Worm (Caenorhabditis elegans) whole organism, mixed stage, embryonic: Measurements from ENCODE around the gene ula-1.

Experiments used
- cnd-1 ChIP-seq: fragments of 200-800 bp; sonication (Bioruptor generic); optimal IDR thresholded peaks from 2 replicates; lab custom pipeline; 2018; ENCODE audit warnings: mild to moderate bottlenecking, missing genetic modification characterization, missing compliant biosample characterization
- drap-1 ChIP-seq: fragments of 200-800 bp; sonication (Bioruptor generic); optimal IDR thresholded peaks from 3 replicates; lab custom pipeline; 2018; ENCODE audit warnings: mild to moderate bottlenecking, missing genetic modification characterization, missing compliant biosample characterization
- elt-1 ChIP-seq: sonication (generic microtip); optimal IDR thresholded peaks from 2 replicates; lab custom pipeline; 2017; ENCODE audit warnings: missing genetic modification characterization, mild to moderate bottlenecking, missing compliant biosample characterization, antibody characterized with exemption, moderate library complexity, borderline replicate concordance; ENCODE audit not compliant: insufficient read depth
- ham-2 ChIP-seq: fragments of 200-800 bp; sonication (Bioruptor generic); optimal IDR thresholded peaks from 2 replicates; lab custom pipeline; 2018; ENCODE audit warnings: mild to moderate bottlenecking, missing genetic modification characterization, missing compliant biosample characterization
- lin-13 ChIP-seq: fragments of 150-350 bp; optimal IDR thresholded peaks from 2 replicates; lab custom pipeline; 2014; ENCODE audit warnings: missing biosample characterization, missing genetic modification characterization
- nhr-12 ChIP-seq: fragments of 150-350 bp; optimal IDR thresholded peaks from 2 replicates; lab custom pipeline; 2014; ENCODE audit warnings: missing biosample characterization, missing genetic modification characterization
- nhr-28 ChIP-seq: fragments of 150-350 bp; optimal IDR thresholded peaks from 2 replicates; lab custom pipeline; 2014; ENCODE audit warnings: missing biosample characterization, missing genetic modification characterization
- snpc-4 ChIP-seq: fragments of 150-350 bp; optimal IDR thresholded peaks from 2 replicates; lab custom pipeline; 2014; ENCODE audit warnings: missing biosample characterization, missing genetic modification characterization
- sptf-1 ChIP-seq: sonication (generic microtip); optimal IDR thresholded peaks from 2 replicates; lab custom pipeline; 2017; ENCODE audit warnings: mild to moderate bottlenecking, missing genetic modification characterization, moderate library complexity, missing compliant biosample characterization
- unc-62 ChIP-seq: fragments of 150-350 bp; optimal IDR thresholded peaks from 2 replicates; lab custom pipeline; 2014; ENCODE audit warnings: missing biosample characterization, missing genetic modification reagents, missing genetic modification characterization

ce11 chrIII:4960204-4960603 lies 40.1 kb upstream of the ula-1 start, which contains the start of gene C27F2.4:
- TF ChIP-seq lin-13 (no peak), nhr-28 (tag; lab: Kevin White, UChicago) (no peak), sptf-1 (tag; lab: Kevin White, UChicago) (no peak), ham-2 (GFP tag; lab: Kevin White, UChicago) (no peak), unc-62 (GFP tag; lab: Kevin White, UChicago) (no peak), snpc-4 (tag; lab: Kevin White, UChicago) (no peak), nhr-12 (tag; lab: Kevin White, UChicago) (no peak), cnd-1 (no peak), elt-1 (no peak), drap-1 (GFP tag; lab: Kevin White, UChicago) (no peak)
